Worm (Caenorhabditis elegans) whole organism, mixed stage, embryonic: ENCODE results near the gene col-76.

Source experiments
- M03D4.4 ChIP-seq: sonication (generic microtip); optimal IDR thresholded peaks from 2 replicates; lab custom pipeline; 2017; ENCODE audit warnings: mild to moderate bottlenecking, missing genetic modification characterization, missing compliant biosample characterization
- ceh-39 ChIP-seq: fragments of 150-350 bp; optimal IDR thresholded peaks from 2 replicates; lab custom pipeline; 2014; ENCODE audit warnings: missing biosample characterization, missing genetic modification characterization
- ces-1 ChIP-seq: fragments of 150-350 bp; optimal IDR thresholded peaks from 2 replicates; lab custom pipeline; 2014; ENCODE audit warnings: missing biosample characterization, missing genetic modification reagents, missing genetic modification characterization
- cnd-1 ChIP-seq: fragments of 200-800 bp; sonication (Bioruptor generic); optimal IDR thresholded peaks from 2 replicates; lab custom pipeline; 2018; ENCODE audit warnings: mild to moderate bottlenecking, missing genetic modification characterization, missing compliant biosample characterization
- mab-5 ChIP-seq: fragments of 150-350 bp; optimal IDR thresholded peaks from 2 replicates; lab custom pipeline; 2014; ENCODE audit warnings: missing biosample characterization, missing genetic modification characterization
- mep-1 ChIP-seq: fragments of 150-350 bp; optimal IDR thresholded peaks from 2 replicates; lab custom pipeline; 2017; ENCODE audit warnings: missing biosample characterization, missing genetic modification reagents, missing genetic modification characterization, inconsistent platforms
- nhr-237 ChIP-seq: fragments of 150-350 bp; optimal IDR thresholded peaks from 2 replicates; lab custom pipeline; 2014; ENCODE audit warnings: missing biosample characterization, missing genetic modification characterization
- pha-4 ChIP-seq: fragments of 150-350 bp; optimal IDR thresholded peaks from 2 replicates; lab custom pipeline; 2018; ENCODE audit warnings: missing biosample characterization, missing genetic modification reagents, missing genetic modification characterization
- tbx-8 ChIP-seq: fragments of 200-800 bp; sonication (Bioruptor generic); optimal IDR thresholded peaks from 2 replicates; lab custom pipeline; 2018; ENCODE audit warnings: mild to moderate bottlenecking, missing genetic modification characterization, moderate library complexity, missing compliant biosample characterization

ce11 chrII:8230976-8231375, 26.8 kb downstream of the col-76 start, which contains the start of gene M110.9:
- TF ChIP-seq tbx-8 (GFP tag; lab: Kevin White, UChicago), result no peak
- no peak for TF ChIP-seq mep-1 (tag; lab: Kevin White, UChicago)
- no peak for TF ChIP-seq mab-5 (tag; lab: Kevin White, UChicago)
- no peak for TF ChIP-seq ces-1 (GFP tag; lab: Kevin White, UChicago)
- no peak for TF ChIP-seq ceh-39 (tag; lab: Kevin White, UChicago)
- no peak for TF ChIP-seq nhr-237 (tag; lab: Kevin White, UChicago)
- TF ChIP-seq cnd-1, result no peak
- no peak for TF ChIP-seq pha-4 (tag; lab: Kevin White, UChicago)
- no peak for TF ChIP-seq M03D4.4 (tag; lab: Kevin White, UChicago)
